Worm (Caenorhabditis elegans): ENCODE data around the gene ufl-1.

ufl-1 gene

ce11 chrIV:7048637-7049245 lies 12.1 kb upstream of the ufl-1 start:
- no peak for TF ChIP-seq mab-5 (tag; optimal IDR thresholded peaks at IDR 0.05)
- TF ChIP-seq M03D4.4 (tag; optimal IDR thresholded peaks at IDR 0.05), result no peak

ce11 chrIV:7047762-7048178 lies 11.1 kb upstream of the ufl-1 start:
- TF ChIP-seq unc-120 (tag; optimal IDR thresholded peaks at IDR 0.05; ENCODE audit: poor library complexity, severe bottlenecking), result peak; percentile 1
- peak; percentile 69 for TF ChIP-seq elt-3 (tag; optimal IDR thresholded peaks at IDR 0.05)
- TF ChIP-seq pha-4 (tag; optimal IDR thresholded peaks at IDR 0.05), result no peak
- TF ChIP-seq unc-62 (GFP tag; optimal IDR thresholded peaks at IDR 0.05), result peak; percentile 16

ce11 chrIV:7046641-7047361 lies 10.1 kb upstream of the ufl-1 start:
- TF ChIP-seq mep-1 (tag; optimal IDR thresholded peaks at IDR 0.05) (no peak), drap-1 (GFP tag; optimal IDR thresholded peaks at IDR 0.05) (no peak), ceh-83 (GFP tag; optimal IDR thresholded peaks at IDR 0.05) (no peak), lin-32 (GFP tag; optimal IDR thresholded peaks at IDR 0.05) (no peak), snpc-4 (tag; optimal IDR thresholded peaks at IDR 0.05) (no peak), blmp-1 (tag; optimal IDR thresholded peaks at IDR 0.05) (no peak), mls-2 (tag; optimal IDR thresholded peaks at IDR 0.05) (no peak), ceh-43 (GFP tag; optimal IDR thresholded peaks at IDR 0.05) (no peak), sptf-1 (tag; optimal IDR thresholded peaks at IDR 0.05) (no peak), ces-1 (GFP tag; optimal IDR thresholded peaks at IDR 0.05) (no peak), ham-2 (GFP tag; optimal IDR thresholded peaks at IDR 0.05) (no peak), mab-5 (tag; optimal IDR thresholded peaks at IDR 0.05) (no peak), nhr-12 (tag; optimal IDR thresholded peaks at IDR 0.05) (no peak), unc-39 (tag; optimal IDR thresholded peaks at IDR 0.05) (no peak), tbx-8 (GFP tag; optimal IDR thresholded peaks at IDR 0.05) (no peak), nhr-237 (tag; optimal IDR thresholded peaks at IDR 0.05) (no peak), unc-62 (GFP tag; optimal IDR thresholded peaks at IDR 0.05) (no peak)

ce11 chrIV:7045362-7045936 lies 8.8 kb upstream of the ufl-1 start:
- TF ChIP-seq elt-3 (tag; optimal IDR thresholded peaks at IDR 0.05), result no peak

ce11 chrIV:7044552-7045139 lies 8.0 kb upstream of the ufl-1 start, which contains the start of gene tin-9.1:
TSS of gene tin-9.1 (minus strand) at chrIV:7044602.
- no peak for TF ChIP-seq bed-3 (GFP tag; optimal IDR thresholded peaks at IDR 0.05)
- peak; percentile 26 for TF ChIP-seq pha-4 (tag; optimal IDR thresholded peaks at IDR 0.05)
- no peak for TF ChIP-seq cnd-1 (tag; optimal IDR thresholded peaks at IDR 0.05)
- TF ChIP-seq mep-1 (tag; optimal IDR thresholded peaks at IDR 0.05), result peak; percentile 45
- TF ChIP-seq ceh-39 (tag; optimal IDR thresholded peaks at IDR 0.05), result no peak
- peak; percentile 69 for TF ChIP-seq lsy-2 (tag; optimal IDR thresholded peaks at IDR 0.05)
- TF ChIP-seq lin-13 (tag; optimal IDR thresholded peaks at IDR 0.05), result peak; percentile 19
- peak; percentile 62 for TF ChIP-seq ces-1 (GFP tag; optimal IDR thresholded peaks at IDR 0.05)

ce11 chrIV:7043430-7043829 lies 6.8 kb upstream of the ufl-1 start:
- TF ChIP-seq lin-13 (tag; optimal IDR thresholded peaks at IDR 0.05) (no peak), snpc-4 (tag; optimal IDR thresholded peaks at IDR 0.05) (no peak), M03D4.4 (tag; optimal IDR thresholded peaks at IDR 0.05) (no peak), drap-1 (GFP tag; optimal IDR thresholded peaks at IDR 0.05) (no peak), ceh-83 (GFP tag; optimal IDR thresholded peaks at IDR 0.05) (no peak), nhr-12 (tag; optimal IDR thresholded peaks at IDR 0.05) (no peak), elt-1 (tag; optimal IDR thresholded peaks at IDR 0.05; ENCODE audit: borderline replicate concordance, insufficient read depth) (no peak), bed-3 (GFP tag; optimal IDR thresholded peaks at IDR 0.05) (no peak), elt-3 (tag; optimal IDR thresholded peaks at IDR 0.05) (no peak), zip-8 (tag; optimal IDR thresholded peaks at IDR 0.05) (no peak), nhr-237 (tag; optimal IDR thresholded peaks at IDR 0.05) (no peak), ceh-43 (GFP tag; optimal IDR thresholded peaks at IDR 0.05) (no peak), flh-1 (GFP tag; optimal IDR thresholded peaks at IDR 0.05) (no peak), lin-32 (GFP tag; optimal IDR thresholded peaks at IDR 0.05) (no peak), nhr-76 (tag; optimal IDR thresholded peaks at IDR 0.05) (no peak), ham-2 (GFP tag; optimal IDR thresholded peaks at IDR 0.05) (no peak), pha-4 (tag; optimal IDR thresholded peaks at IDR 0.05) (no peak), ces-1 (GFP tag; optimal IDR thresholded peaks at IDR 0.05) (no peak), ztf-11 (tag; optimal IDR thresholded peaks at IDR 0.05) (no peak), mls-2 (tag; optimal IDR thresholded peaks at IDR 0.05) (no peak)

All from whole organism, mixed stage, embryonic.